Worm (Caenorhabditis elegans) whole organism, L3 larva: ENCODE measurements around the gene tag-280.

Experiments used
- R02D3.7 ChIP-seq: fragments of 150-350 bp; optimal IDR thresholded peaks from 2 replicates; lab custom pipeline; 2014; ENCODE audit warnings: missing biosample characterization, missing genetic modification characterization
- ZK546.5 ChIP-seq: sonication (generic microtip); optimal IDR thresholded peaks from 2 replicates; lab custom pipeline; 2017; ENCODE audit warnings: missing biosample characterization, missing genetic modification characterization
- aly-2 ChIP-seq: fragments of 150-350 bp; optimal IDR thresholded peaks from 2 replicates; lab custom pipeline; 2014; ENCODE audit warnings: missing biosample characterization, missing genetic modification characterization
- ama-1 ChIP-seq: fragments of 150-350 bp; optimal IDR thresholded peaks from 2 replicates; lab custom pipeline; 2018
- ceh-16 ChIP-seq: sonication (generic microtip); optimal IDR thresholded peaks from 2 replicates; lab custom pipeline; 2017; ENCODE audit warnings: missing biosample characterization, missing genetic modification characterization
- ceh-28 ChIP-seq: fragments of 150-350 bp; optimal IDR thresholded peaks from 2 replicates; lab custom pipeline; 2014; ENCODE audit warnings: missing biosample characterization, missing genetic modification reagents, missing genetic modification characterization
- ceh-82 ChIP-seq: fragments of 150-350 bp; optimal IDR thresholded peaks from 2 replicates; lab custom pipeline; 2014; ENCODE audit warnings: missing biosample characterization, missing genetic modification characterization
- ceh-9 ChIP-seq: sonication (generic microtip); optimal IDR thresholded peaks from 2 replicates; lab custom pipeline; 2018; ENCODE audit warnings: missing biosample characterization, missing genetic modification characterization
- daf-12 ChIP-seq: fragments of 150-350 bp; optimal IDR thresholded peaks from 2 replicates; lab custom pipeline; 2014; ENCODE audit warnings: missing biosample characterization, missing genetic modification reagents, missing genetic modification characterization
- egl-27 ChIP-seq: sonication (generic microtip); optimal IDR thresholded peaks from 4 replicates; lab custom pipeline; 2017; ENCODE audit warnings: missing biosample characterization, missing genetic modification reagents, missing genetic modification characterization
- egl-5 ChIP-seq: fragments of 150-350 bp; optimal IDR thresholded peaks from 2 replicates; lab custom pipeline; 2017; ENCODE audit warnings: missing biosample characterization, missing genetic modification reagents, missing genetic modification characterization, inconsistent platforms
- elt-2 ChIP-seq: sonication (generic microtip); optimal IDR thresholded peaks from 2 replicates; lab custom pipeline; 2016; ENCODE audit warnings: missing genetic modification reagents, mild to moderate bottlenecking, missing genetic modification characterization, missing compliant biosample characterization
- eor-1 ChIP-seq, 2 experiments: fragments of 150-350 bp; optimal IDR thresholded peaks; 2 replicates each; lab custom pipeline; 2014 to 2018; ENCODE audit warnings: missing biosample characterization in 2 of 2, missing genetic modification characterization in 2 of 2
- fkh-10 ChIP-seq: sonication (generic microtip); optimal IDR thresholded peaks from 2 replicates; lab custom pipeline; 2017; ENCODE audit warnings: missing biosample characterization, missing genetic modification reagents, missing genetic modification characterization
- fkh-2 ChIP-seq: fragments of 150-350 bp; optimal IDR thresholded peaks from 2 replicates; lab custom pipeline; 2014; ENCODE audit warnings: missing biosample characterization, missing genetic modification reagents, missing genetic modification characterization
- hmg-11 ChIP-seq: sonication (generic microtip); optimal IDR thresholded peaks from 2 replicates; lab custom pipeline; 2016; ENCODE audit warnings: missing genetic modification characterization, missing compliant biosample characterization
- jun-1 ChIP-seq: fragments of 150-350 bp; optimal IDR thresholded peaks from 2 replicates; lab custom pipeline; 2014; ENCODE audit warnings: missing biosample characterization, missing genetic modification reagents, missing genetic modification characterization
- lin-15B ChIP-seq: fragments of 150-350 bp; optimal IDR thresholded peaks from 2 replicates; lab custom pipeline; 2014; ENCODE audit warnings: missing biosample characterization, missing genetic modification characterization
- lsy-12 ChIP-seq: sonication (generic microtip); optimal IDR thresholded peaks from 2 replicates; lab custom pipeline; 2016; ENCODE audit warnings: mild to moderate bottlenecking, missing genetic modification characterization, missing compliant biosample characterization
- mdl-1 ChIP-seq: fragments of 150-350 bp; optimal IDR thresholded peaks from 2 replicates; lab custom pipeline; 2014; ENCODE audit warnings: missing biosample characterization, missing genetic modification characterization
- mml-1 ChIP-seq: fragments of 150-350 bp; sonication (generic microtip); optimal IDR thresholded peaks from 3 replicates; lab custom pipeline; 2014; ENCODE audit warnings: missing biosample characterization, missing genetic modification characterization
- nfya-1 ChIP-seq: sonication (generic microtip); optimal IDR thresholded peaks from 2 replicates; lab custom pipeline; 2017; ENCODE audit warnings: missing genetic modification characterization, mild to moderate bottlenecking, missing compliant biosample characterization, antibody characterized with exemption, moderate library complexity; ENCODE audit not compliant: insufficient read depth
- nhr-11 ChIP-seq: fragments of 150-350 bp; optimal IDR thresholded peaks from 2 replicates; lab custom pipeline; 2014; ENCODE audit warnings: missing biosample characterization, missing genetic modification characterization
- nhr-23 ChIP-seq: fragments of 150-350 bp; optimal IDR thresholded peaks from 2 replicates; lab custom pipeline; 2014; ENCODE audit warnings: missing biosample characterization, missing genetic modification reagents, missing genetic modification characterization
- nhr-237 ChIP-seq: fragments of 150-350 bp; optimal IDR thresholded peaks from 2 replicates; lab custom pipeline; 2014; ENCODE audit warnings: missing biosample characterization, missing genetic modification characterization
- nhr-25 ChIP-seq: sonication (generic microtip); optimal IDR thresholded peaks from 2 replicates; lab custom pipeline; 2017; ENCODE audit warnings: missing biosample characterization, missing genetic modification characterization
- nhr-43 ChIP-seq: sonication (generic microtip); optimal IDR thresholded peaks from 2 replicates; lab custom pipeline; 2016; ENCODE audit warnings: mild to moderate bottlenecking, missing genetic modification characterization, missing compliant biosample characterization; ENCODE audit not compliant: poor library complexity, severe bottlenecking
- nhr-67 ChIP-seq: fragments of 150-350 bp; optimal IDR thresholded peaks from 2 replicates; lab custom pipeline; 2014; ENCODE audit warnings: missing biosample characterization, missing genetic modification characterization
- nhr-76 ChIP-seq: fragments of 150-350 bp; sonication (generic microtip); optimal IDR thresholded peaks from 5 replicates; lab custom pipeline; 2014; ENCODE audit warnings: missing biosample characterization, missing genetic modification characterization
- pha-4 ChIP-seq: fragments of 150-350 bp; optimal IDR thresholded peaks from 2 replicates; lab custom pipeline; 2014; ENCODE audit warnings: missing biosample characterization, missing genetic modification reagents, missing genetic modification characterization
- pqm-1 ChIP-seq: fragments of 150-350 bp; optimal IDR thresholded peaks from 2 replicates; lab custom pipeline; 2017; ENCODE audit warnings: missing biosample characterization, missing genetic modification characterization, inconsistent platforms
- sea-2 ChIP-seq: fragments of 150-350 bp; sonication (generic microtip); optimal IDR thresholded peaks from 4 replicates; lab custom pipeline; 2014; ENCODE audit warnings: missing biosample characterization, missing genetic modification reagents, missing genetic modification characterization
- skn-1 ChIP-seq: fragments of 150-350 bp; optimal IDR thresholded peaks from 2 replicates; lab custom pipeline; 2014; ENCODE audit warnings: missing biosample characterization, missing genetic modification characterization
- snpc-4 ChIP-seq: fragments of 150-350 bp; optimal IDR thresholded peaks from 2 replicates; lab custom pipeline; 2014; ENCODE audit warnings: missing biosample characterization, missing genetic modification characterization
- unc-39 ChIP-seq: sonication (generic microtip); optimal IDR thresholded peaks from 4 replicates; lab custom pipeline; 2017; ENCODE audit warnings: missing biosample characterization, missing genetic modification characterization
- unc-62 ChIP-seq: fragments of 150-350 bp; sonication (generic microtip); optimal IDR thresholded peaks from 4 replicates; lab custom pipeline; 2014; ENCODE audit warnings: missing biosample characterization, missing genetic modification reagents, missing genetic modification characterization
- zag-1 ChIP-seq: fragments of 150-350 bp; optimal IDR thresholded peaks from 2 replicates; lab custom pipeline; 2014; ENCODE audit warnings: missing biosample characterization, missing genetic modification characterization
- ztf-4 ChIP-seq: fragments of 150-350 bp; optimal IDR thresholded peaks from 2 replicates; lab custom pipeline; 2014; ENCODE audit warnings: missing biosample characterization, missing genetic modification characterization

The tag-280 gene

ce11 chrII:12417996-12418395, 42.5 kb upstream of the tag-280 start:
- TF ChIP-seq eor-1 (tag; optimal IDR thresholded peaks at IDR 0.05; lab: Kevin White, UChicago) (no peak), lsy-12 (tag; lab: Kevin White, UChicago) (no peak), nhr-23 (tag; lab: Kevin White, UChicago) (no peak), ztf-4 (tag; lab: Kevin White, UChicago) (no peak), ceh-28 (tag; lab: Kevin White, UChicago) (no peak), unc-39 (tag; lab: Kevin White, UChicago) (no peak), lin-15B (no peak), aly-2 (tag; lab: Kevin White, UChicago) (no peak), egl-27 (tag; lab: Kevin White, UChicago) (no peak), fkh-10 (GFP tag; lab: Kevin White, UChicago) (no peak), jun-1 (tag; lab: Kevin White, UChicago) (no peak), pha-4 (tag; lab: Kevin White, UChicago) (no peak), nhr-11 (tag; lab: Kevin White, UChicago) (no peak), mdl-1 (no peak)

- no peak for TF ChIP-seq lsy-12 (tag; lab: Kevin White, UChicago)
- no peak for TF ChIP-seq nhr-67 (tag; lab: Kevin White, UChicago)
- TF ChIP-seq ceh-82 (tag; lab: Kevin White, UChicago) = no peak
- TF ChIP-seq hmg-11 = no peak
- TF ChIP-seq nhr-237 = no peak
- TF ChIP-seq unc-39 (tag; lab: Kevin White, UChicago) = no peak
- TF ChIP-seq egl-5 = no peak
- TF ChIP-seq nhr-43 (tag; lab: Kevin White, UChicago) = no peak
- no peak for TF ChIP-seq ama-1 (lab: Kevin White, UChicago)
- TF ChIP-seq jun-1 (tag; lab: Kevin White, UChicago) = no peak
- no peak for TF ChIP-seq R02D3.7 (tag; lab: Kevin White, UChicago)
- TF ChIP-seq snpc-4 (tag; lab: Kevin White, UChicago) = no peak
- TF ChIP-seq pha-4 (tag; lab: Kevin White, UChicago) = no peak
- TF ChIP-seq daf-12 (tag; lab: Kevin White, UChicago) = no peak
- TF ChIP-seq ceh-9 (tag; lab: Kevin White, UChicago) = no peak
- no peak for TF ChIP-seq ceh-16 (tag; lab: Kevin White, UChicago)
- no peak for TF ChIP-seq ZK546.5 (tag; lab: Kevin White, UChicago)
These were observed 40.0 kb upstream of the tag-280 start, which contains the start of gene sre-26 for ce11 chrII:12420486-12420885. Gene sre-26, minus strand, starts transcription at chrII:12420586.

ce11 chrII:12425644-12426222, 34.7 kb upstream of the tag-280 start, which contains the start of gene daf-22:
Gene daf-22, minus strand, starts transcription at chrII:12425694.
- TF ChIP-seq zag-1 = no peak
- TF ChIP-seq sea-2 (GFP tag; lab: Kevin White, UChicago) = no peak
- peak; percentile 37 for TF ChIP-seq pha-4 (tag; lab: Kevin White, UChicago)
- peak; percentile 49 for TF ChIP-seq jun-1 (tag; lab: Kevin White, UChicago)
- TF ChIP-seq nfya-1 (tag; lab: Kevin White, UChicago) = peak; percentile 19
- peak; percentile 93 for TF ChIP-seq pqm-1
- TF ChIP-seq elt-2 (tag; lab: Kevin White, UChicago) = peak; percentile 98

ce11 chrII:12429743-12430142, 30.7 kb upstream of the tag-280 start, which contains the start of gene Y57A10C.8:
Gene Y57A10C.8, minus strand, starts transcription at chrII:12429843.
- TF ChIP-seq sea-2 (GFP tag; lab: Kevin White, UChicago) = no peak
- no peak for TF ChIP-seq skn-1 (tag; lab: Kevin White, UChicago)
- no peak for TF ChIP-seq nhr-76 (tag; lab: Kevin White, UChicago)
- no peak for TF ChIP-seq hmg-11
- TF ChIP-seq zag-1 = no peak
- no peak for TF ChIP-seq mml-1 (tag; lab: Kevin White, UChicago)
- no peak for TF ChIP-seq snpc-4 (tag; lab: Kevin White, UChicago)
- no peak for TF ChIP-seq aly-2 (tag; lab: Kevin White, UChicago)
- no peak for TF ChIP-seq unc-62 (GFP tag; lab: Kevin White, UChicago)
- TF ChIP-seq nhr-25 = no peak
- no peak for TF ChIP-seq lin-15B
- no peak for TF ChIP-seq ceh-16 (tag; lab: Kevin White, UChicago)
- TF ChIP-seq ztf-4 (tag; lab: Kevin White, UChicago) = no peak
- TF ChIP-seq eor-1 (tag; optimal IDR thresholded peaks at IDR 0.05; lab: Kevin White, UChicago) = no peak
- TF ChIP-seq nhr-23 (tag; lab: Kevin White, UChicago) = no peak
- TF ChIP-seq fkh-2 (tag; lab: Kevin White, UChicago) = no peak
- no peak for TF ChIP-seq nhr-67 (tag; lab: Kevin White, UChicago)
